Fruit fly (Drosophila melanogaster): ENCODE data around the gene CG9121.
A peak's percentile ranks its signal among the peaks of the same experiment; 100 is the strongest.

Gene CG9121

dm6 chr2L:5010784-5011260, 40.0 kb downstream of the CG9121 start, which contains the start of the genes CG31917, Tfb5 and SelT (continued):
- TF ChIP-seq ATbp (GFP tag; optimal IDR thresholded peaks at IDR 0.05) (no peak), Opbp (GFP tag; IDR thresholded peaks at IDR 0.05; ENCODE audit: partially characterized antibody) (no peak), Hr78 (GFP tag; optimal IDR thresholded peaks at IDR 0.05) (peak in 1 of 2 experiments; percentile 18), CG5245 (GFP tag; optimal IDR thresholded peaks at IDR 0.05) (no peak), mam (GFP tag; optimal IDR thresholded peaks at IDR 0.05) (peak; percentile 68), CG11695 (GFP tag; IDR thresholded peaks at IDR 0.05) (no peak), CG12659 (GFP tag; optimal IDR thresholded peaks at IDR 0.05) (peak; percentile 84), Asciz (GFP tag; optimal IDR thresholded peaks at IDR 0.05) (no peak), otp (GFP tag; IDR thresholded peaks at IDR 0.05) (no peak), CG17912 (GFP tag; optimal IDR thresholded peaks at IDR 0.05) (no peak), tup (GFP tag; optimal IDR thresholded peaks at IDR 0.05) (no peak), CG3995 (GFP tag; optimal IDR thresholded peaks at IDR 0.05) (peak; percentile 52), Chrac-16 (GFP tag; optimal IDR thresholded peaks at IDR 0.05) (peak; percentile 46), ttk (GFP tag; IDR thresholded peaks at IDR 0.05) (no peak), Camta (GFP tag; optimal IDR thresholded peaks at IDR 0.05) (no peak), CG34376 (GFP tag; optimal IDR thresholded peaks at IDR 0.05) (peak; percentile 3), wdn (GFP tag; IDR thresholded peaks at IDR 0.05) (peak; percentile 31; the same call in 1 of the 2 replicates), CG17829 (tag; optimal IDR thresholded peaks at IDR 0.05) (peak; percentile 63), ken (GFP tag; IDR thresholded peaks at IDR 0.05) (no peak), CG15601 (tag; optimal IDR thresholded peaks at IDR 0.05) (peak; percentile 58), bab2 (GFP tag; optimal IDR thresholded peaks at IDR 0.05) (peak; percentile 70), CG6683 (GFP tag; optimal IDR thresholded peaks at IDR 0.05) (no peak), CG10209 (GFP tag; optimal IDR thresholded peaks at IDR 0.05) (peak; percentile 41), CG7556 (GFP tag; optimal IDR thresholded peaks at IDR 0.05) (peak; percentile 47), cad (GFP tag; optimal IDR thresholded peaks at IDR 0.05) (no peak), CG13894 (tag; optimal IDR thresholded peaks at IDR 0.05) (no peak), MTF-1 (GFP tag; optimal IDR thresholded peaks at IDR 0.05; ENCODE audit: borderline replicate concordance) (no peak), Deaf1 (tag; optimal IDR thresholded peaks at IDR 0.05) (no peak), CG9817 (tag; optimal IDR thresholded peaks at IDR 0.05) (peak; percentile 75), crc (GFP tag; optimal IDR thresholded peaks at IDR 0.05) (no peak), dysf (GFP tag; IDR thresholded peaks at IDR 0.05) (peak; percentile 57; the same call in 1 of the 3 replicates), Neu2 (GFP tag; optimal IDR thresholded peaks at IDR 0.05; ENCODE audit: borderline replicate concordance) (no peak), fd3F (GFP tag; optimal IDR thresholded peaks at IDR 0.05) (peak; percentile 54), maf-S (GFP tag; optimal IDR thresholded peaks at IDR 0.05) (peak; percentile 32), GATAe (GFP tag; conservative IDR thresholded peaks at IDR 0.05) (no peak), Trl (optimal IDR thresholded peaks at IDR 0.05) (no peak), Trl (GFP tag; optimal IDR thresholded peaks at IDR 0.05) (no peak), CG2889 (GFP tag; IDR thresholded peaks at IDR 0.05) (no peak), CG1647 (GFP tag; optimal IDR thresholded peaks at IDR 0.05) (peak; percentile 35), CG11696 (GFP tag; IDR thresholded peaks at IDR 0.05) (no peak), gce (GFP tag; IDR thresholded peaks at IDR 0.05) (no peak), CG14050 (GFP tag; IDR thresholded peaks at IDR 0.05) (no peak), CG3838 (GFP tag; optimal IDR thresholded peaks at IDR 0.05) (peak; percentile 38), sc (optimal IDR thresholded peaks at IDR 0.05) (no peak), sc (GFP tag; optimal IDR thresholded peaks at IDR 0.05) (no peak), Gug (GFP tag; IDR thresholded peaks at IDR 0.05) (no peak), Nf-YB (GFP tag; optimal IDR thresholded peaks at IDR 0.05) (no peak), NK7.1 (GFP tag; optimal IDR thresholded peaks at IDR 0.05) (no peak), CG18599 (GFP tag; optimal IDR thresholded peaks at IDR 0.05) (peak; percentile 43), Oli (tag; optimal IDR thresholded peaks at IDR 0.05) (peak; percentile 15), org-1 (GFP tag; optimal IDR thresholded peaks at IDR 0.05) (no peak)

All from whole organism, embryonic.